Worm (Caenorhabditis elegans) whole organism, L4 larva: ENCODE measurements around the gene set-16.
A peak's percentile ranks its signal among the peaks of the same experiment; 100 is the strongest.

Source experiments
- D1046.2 ChIP-seq: fragments of 200-800 bp; sonication (Bioruptor generic); IDR thresholded peaks from 2 replicates; pipeline ENCODE4 v1.3.6; 2022; ENCODE audit warnings: missing genetic modification characterization, missing compliant biosample characterization
- F10B5.3 ChIP-seq: sonication (generic microtip); optimal IDR thresholded peaks from 2 replicates; lab custom pipeline; 2016; ENCODE audit warnings: mild to moderate bottlenecking, missing genetic modification characterization, missing compliant biosample characterization
- F37D6.2 ChIP-seq: sonication (generic microtip); optimal IDR thresholded peaks from 2 replicates; lab custom pipeline; 2016; ENCODE audit warnings: mild to moderate bottlenecking, missing genetic modification characterization, missing compliant biosample characterization
- F44E2.7 ChIP-seq: fragments of 200-800 bp; sonication (Bioruptor generic); IDR thresholded peaks from 2 replicates; pipeline ENCODE4 v2.1.2; 2022; ENCODE audit warnings: missing genetic modification characterization, missing compliant biosample characterization
- T26A8.4 ChIP-seq: fragments of 200-800 bp; sonication (Bioruptor generic); IDR thresholded peaks from 2 replicates; pipeline ENCODE4 v1.3.6; 2022; ENCODE audit warnings: missing genetic modification characterization, missing compliant biosample characterization
- ZK337.2 ChIP-seq: fragments of 200-800 bp; sonication (Bioruptor generic); IDR thresholded peaks from 2 replicates; pipeline ENCODE4 v1.3.6; 2022; ENCODE audit warnings: missing genetic modification reagents, missing genetic modification characterization, missing compliant biosample characterization
- aly-2 ChIP-seq: sonication (generic microtip); optimal IDR thresholded peaks from 2 replicates; lab custom pipeline; 2018; ENCODE audit warnings: missing biosample characterization, missing genetic modification characterization
- ama-1 ChIP-seq: fragments of 150-350 bp; optimal IDR thresholded peaks from 2 replicates; lab custom pipeline; 2014; ENCODE audit warnings: inconsistent platforms, mixed read lengths
- ceh-20 ChIP-seq: fragments of 200-800 bp; sonication (Bioruptor generic); IDR thresholded peaks from 2 replicates; pipeline ENCODE4 v1.3.6; 2022; ENCODE audit warnings: missing genetic modification reagents, missing genetic modification characterization, missing compliant biosample characterization
- daf-8 ChIP-seq: fragments of 200-800 bp; sonication (Bioruptor generic); IDR thresholded peaks from 2 replicates; pipeline ENCODE4 v1.3.6; 2022; ENCODE audit warnings: missing genetic modification characterization, missing compliant biosample characterization
- dpl-1 ChIP-seq: fragments of 150-350 bp; optimal IDR thresholded peaks from 2 replicates; lab custom pipeline; 2014; ENCODE audit warnings: missing biosample characterization, missing genetic modification reagents, missing genetic modification characterization
- duxl-1 ChIP-seq: sonication (generic microtip); optimal IDR thresholded peaks from 2 replicates; lab custom pipeline; 2016; ENCODE audit warnings: mild to moderate bottlenecking, missing genetic modification characterization, moderate library complexity, missing compliant biosample characterization; ENCODE audit not compliant: poor library complexity
- egl-27 ChIP-seq: sonication (generic microtip); optimal IDR thresholded peaks from 3 replicates; lab custom pipeline; 2017; ENCODE audit warnings: missing biosample characterization, missing genetic modification reagents, missing genetic modification characterization
- egl-43 ChIP-seq: fragments of 200-800 bp; sonication (Bioruptor generic); IDR thresholded peaks from 2 replicates; pipeline ENCODE4 v1.3.6; 2022; ENCODE audit warnings: missing genetic modification reagents, missing genetic modification characterization, missing compliant biosample characterization
- fkh-10 ChIP-seq: fragments of 150-350 bp; optimal IDR thresholded peaks from 2 replicates; lab custom pipeline; 2014; ENCODE audit warnings: missing biosample characterization, missing genetic modification reagents, missing genetic modification characterization
- fos-1 ChIP-seq: fragments of 150-350 bp; optimal IDR thresholded peaks from 2 replicates; lab custom pipeline; 2014; ENCODE audit warnings: missing biosample characterization, missing genetic modification characterization
- hif-1 ChIP-seq, 2 experiments: sonication (generic microtip); optimal IDR thresholded peaks; 2 replicates each; lab custom pipeline; 2016 to 2017; ENCODE audit warnings: missing compliant biosample characterization in 2 of 2, missing genetic modification characterization in 2 of 2, missing genetic modification reagents in 2 of 2, missing genotype in 2 of 2, mild to moderate bottlenecking in 1 of 2
- hmg-1.1 ChIP-seq: fragments of 200-800 bp; sonication (Bioruptor generic); IDR thresholded peaks from 2 replicates; pipeline ENCODE4 v1.3.6; 2022; ENCODE audit warnings: missing genetic modification reagents, missing genetic modification characterization, missing compliant biosample characterization
- lim-7 ChIP-seq: fragments of 200-800 bp; sonication (Bioruptor generic); IDR thresholded peaks from 2 replicates; pipeline ENCODE4 v1.3.6; 2022; ENCODE audit warnings: missing genetic modification characterization, missing compliant biosample characterization
- lin-1 ChIP-seq: fragments of 200-800 bp; sonication (Bioruptor generic); IDR thresholded peaks from 2 replicates; pipeline ENCODE4 v1.3.6; 2022; ENCODE audit warnings: missing genetic modification reagents, missing genetic modification characterization, missing compliant biosample characterization
- lin-13 ChIP-seq: fragments of 150-350 bp; optimal IDR thresholded peaks from 2 replicates; lab custom pipeline; 2014; ENCODE audit warnings: missing biosample characterization, missing genetic modification reagents, missing genetic modification characterization
- lin-29 ChIP-seq: fragments of 200-800 bp; sonication (Bioruptor generic); IDR thresholded peaks from 2 replicates; pipeline ENCODE4 v1.3.6; 2022; ENCODE audit warnings: missing genetic modification reagents, missing genetic modification characterization, missing compliant biosample characterization
- mdt-29 ChIP-seq: fragments of 200-800 bp; sonication (Bioruptor generic); IDR thresholded peaks from 2 replicates; pipeline ENCODE4 v1.3.6; 2022; ENCODE audit warnings: missing genetic modification reagents, missing genetic modification characterization, missing compliant biosample characterization
- nhr-11 ChIP-seq: fragments of 150-350 bp; optimal IDR thresholded peaks from 2 replicates; lab custom pipeline; 2014; ENCODE audit warnings: missing biosample characterization, missing genetic modification characterization
- nhr-25 ChIP-seq: sonication (generic microtip); optimal IDR thresholded peaks from 2 replicates; lab custom pipeline; 2017; ENCODE audit warnings: missing genetic modification characterization, mild to moderate bottlenecking, missing compliant biosample characterization, antibody characterized with exemption, moderate library complexity, borderline replicate concordance; ENCODE audit not compliant: insufficient read depth
- nhr-42 ChIP-seq: fragments of 200-800 bp; sonication (Bioruptor generic); IDR thresholded peaks from 2 replicates; pipeline ENCODE4 v1.3.6; 2022; ENCODE audit warnings: missing genetic modification characterization, missing compliant biosample characterization
- nhr-48 ChIP-seq: sonication (generic microtip); optimal IDR thresholded peaks from 2 replicates; lab custom pipeline; 2016; ENCODE audit warnings: mild to moderate bottlenecking, missing genetic modification characterization, missing compliant biosample characterization
- pqm-1 ChIP-seq: sonication (generic microtip); optimal IDR thresholded peaks from 2 replicates; lab custom pipeline; 2017; ENCODE audit warnings: missing biosample characterization, missing genetic modification characterization
- rbr-2 ChIP-seq: sonication (generic microtip); optimal IDR thresholded peaks from 2 replicates; lab custom pipeline; 2016; ENCODE audit warnings: missing genotype, missing genetic modification characterization, missing compliant biosample characterization
- set-16 ChIP-seq: fragments of 200-800 bp; sonication (Bioruptor generic); IDR thresholded peaks from 2 replicates; pipeline ENCODE4 v1.3.6; 2022; ENCODE audit warnings: missing genetic modification reagents, missing genetic modification characterization, missing compliant biosample characterization
- spr-1 ChIP-seq: sonication (generic microtip); optimal IDR thresholded peaks from 2 replicates; lab custom pipeline; 2016; ENCODE audit warnings: mild to moderate bottlenecking, missing genetic modification characterization, missing compliant biosample characterization
- tra-1 ChIP-seq: fragments of 200-800 bp; sonication (Bioruptor generic); IDR thresholded peaks from 2 replicates; pipeline ENCODE4 v1.3.6; 2022; ENCODE audit warnings: missing genetic modification reagents, missing genetic modification characterization, missing compliant biosample characterization
- unc-39 ChIP-seq: sonication (generic microtip); optimal IDR thresholded peaks from 2 replicates; lab custom pipeline; 2017; ENCODE audit warnings: missing biosample characterization, missing genetic modification characterization
- zip-2 ChIP-seq: fragments of 150-350 bp; optimal IDR thresholded peaks from 2 replicates; lab custom pipeline; 2014; ENCODE audit warnings: missing biosample characterization, missing genetic modification characterization
- ztf-7 ChIP-seq: fragments of 150-350 bp; optimal IDR thresholded peaks from 2 replicates; lab custom pipeline; 2014; ENCODE audit warnings: missing biosample characterization, missing genetic modification characterization

The set-16 gene

DNA sequence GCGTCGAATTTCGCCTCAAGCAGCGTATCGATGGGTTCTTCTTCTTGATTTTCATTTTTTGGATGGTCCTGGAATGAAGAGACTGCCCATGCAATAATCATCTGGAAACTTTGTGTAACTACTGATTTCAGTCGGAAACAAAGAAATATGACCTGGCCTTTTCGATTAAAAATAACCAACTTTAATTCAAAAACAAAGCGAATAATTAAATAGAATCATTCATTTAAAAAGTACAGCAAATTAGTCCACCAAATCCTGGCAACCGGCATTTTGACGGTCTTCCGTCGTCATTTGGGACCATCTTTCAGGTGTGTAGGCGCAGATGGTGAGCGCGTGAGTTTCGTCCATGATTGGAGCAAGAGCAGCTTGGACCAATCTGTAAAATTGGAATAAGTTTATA, 2.1 kb upstream of the set-16 start, which contains the start of gene acbp-5 (continued):
- TF ChIP-seq nhr-11 (tag; lab: Kevin White, UChicago): no peak
- TF ChIP-seq F44E2.7 (GFP tag; lab: Robert Waterston, UW): no peak
- TF ChIP-seq T26A8.4 (GFP tag; lab: Robert Waterston, UW): no peak
- TF ChIP-seq, all 104 proteins: peak for 0

- TF ChIP-seq duxl-1 (tag; lab: Kevin White, UChicago) (no peak), lin-29 (GFP tag; lab: Robert Waterston, UW) (no peak), ama-1 (lab: Kevin White, UChicago) (no peak), F44E2.7 (GFP tag; lab: Robert Waterston, UW) (no peak), fos-1 (tag; lab: Kevin White, UChicago) (no peak), daf-8 (no peak), zip-2 (no peak), nhr-42 (GFP tag; lab: Robert Waterston, UW) (no peak), nhr-25 (tag; lab: Kevin White, UChicago) (no peak), dpl-1 (GFP tag; lab: Kevin White, UChicago) (no peak), F10B5.3 (tag; lab: Kevin White, UChicago) (no peak), F37D6.2 (tag; lab: Kevin White, UChicago) (no peak), aly-2 (no peak), pqm-1 (tag; lab: Kevin White, UChicago) (no peak)
- TF ChIP-seq, all 104 proteins: peak for 0
Observed at ce11 chrIII:13642227-13642626, 1.5 kb upstream of the set-16 start, which contains the start of gene T12D8.10. TSS of gene T12D8.10 (minus strand) at chrIII:13642327.

DNA sequence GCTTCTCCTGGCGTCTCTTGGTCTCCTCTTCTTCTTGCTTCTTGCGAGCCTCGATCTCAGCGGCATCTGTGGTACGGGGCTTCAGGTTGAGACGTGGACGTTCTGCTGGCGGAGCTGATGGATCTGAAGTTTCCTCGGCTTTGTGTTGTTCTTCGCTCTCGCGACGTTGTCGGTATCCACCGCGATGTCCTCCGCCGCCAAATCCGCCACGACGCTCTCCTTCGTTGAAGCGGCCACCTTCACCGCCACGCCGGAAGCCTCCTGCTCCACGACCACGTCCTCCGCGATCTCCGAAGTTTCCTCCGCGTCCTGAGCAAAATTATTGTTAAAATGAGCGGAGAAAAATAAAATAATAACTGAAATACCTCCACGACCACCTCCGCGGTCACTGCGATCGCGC, 940 bp upstream of the set-16 start:
- TF ChIP-seq egl-27 (no peak), nhr-11 (tag; lab: Kevin White, UChicago) (no peak), nhr-48 (no peak), lin-13 (GFP tag; lab: Kevin White, UChicago) (no peak), ztf-7 (tag; lab: Kevin White, UChicago) (no peak), unc-39 (tag; lab: Kevin White, UChicago) (no peak), mdt-29 (no peak), rbr-2 (tag; lab: Kevin White, UChicago) (no peak), set-16 (GFP tag; lab: Robert Waterston, UW) (peak; percentile 94), tra-1 (no peak), egl-43 (GFP tag; lab: Robert Waterston, UW) (peak; percentile 9; the same call in 1 of the 2 replicates), spr-1 (tag; lab: Kevin White, UChicago) (no peak), ceh-20 (GFP tag; lab: Robert Waterston, UW) (no peak), ZK337.2 (GFP tag; lab: Robert Waterston, UW) (no peak)

- TF ChIP-seq lin-1 (no peak), set-16 (GFP tag; lab: Robert Waterston, UW) (peak; percentile 59)
Observed at ce11 chrIII:13644279-13644678, 563 bp downstream of the set-16 start.

ce11 chrIII:13645885-13646488, 2.3 kb downstream of the set-16 start:
- TF ChIP-seq lim-7 (GFP tag; lab: Robert Waterston, UW): 0 out of 2 replicates have a peak, but pooled peaks have one; percentile 31
- 0 out of 2 replicates have a peak, but pooled peaks have one; percentile 33 for TF ChIP-seq D1046.2 (GFP tag; lab: Robert Waterston, UW)
- TF ChIP-seq hmg-1.1: no peak
- TF ChIP-seq fkh-10 (GFP tag; lab: Kevin White, UChicago): no peak
- TF ChIP-seq hif-1 (tag; optimal IDR thresholded peaks at IDR 0.05; lab: Kevin White, UChicago): no peak
- no peak for TF ChIP-seq nhr-25 (tag; lab: Kevin White, UChicago)
- peak; percentile 90 for TF ChIP-seq set-16 (GFP tag; lab: Robert Waterston, UW)
- no peak for TF ChIP-seq T26A8.4 (GFP tag; lab: Robert Waterston, UW)
- TF ChIP-seq egl-43 (GFP tag; lab: Robert Waterston, UW): peak; percentile 50; the same call in 1 of the 2 replicates
